Fruit fly (Drosophila melanogaster) whole organism, embryonic: ENCODE measurements around the gene CG11168.

Experiments used
- Aef1 ChIP-seq: fragments of 200-800 bp; sonication (Bioruptor generic); IDR thresholded peaks from 3 replicates; pipeline ENCODE4 v1.3.6; 2022; ENCODE audit warnings: missing biosample characterization, missing genetic modification characterization
- Asciz ChIP-seq: fragments of 200-800 bp; sonication (Bioruptor generic); optimal IDR thresholded peaks from 2 replicates; lab custom pipeline; 2017; ENCODE audit warnings: missing biosample characterization, mild to moderate bottlenecking, missing genetic modification characterization, missing genetic modification reagents
- Awh ChIP-seq: fragments of 200-800 bp; sonication (Bioruptor generic); IDR thresholded peaks from 2 replicates; pipeline ENCODE4, ENCODE4 v1.3.6; 2022; ENCODE audit warnings: missing biosample characterization, missing genetic modification characterization
- Bdp1 ChIP-seq: fragments of 200-800 bp; sonication (Bioruptor generic); optimal IDR thresholded peaks from 3 replicates; lab custom pipeline; 2016; ENCODE audit warnings: missing biosample characterization, missing genetic modification characterization
- CG10147 ChIP-seq: fragments of 200-800 bp; sonication (Bioruptor generic); optimal IDR thresholded peaks from 2 replicates; lab custom pipeline; 2019; ENCODE audit warnings: missing biosample characterization, mild to moderate bottlenecking, missing genetic modification characterization, moderate library complexity
- CG10366 ChIP-seq: fragments of 200-800 bp; sonication (Bioruptor generic); IDR thresholded peaks from 2 replicates; pipeline ENCODE4 v1.3.6; 2022; ENCODE audit warnings: missing biosample characterization, missing genetic modification characterization
- CG13894 ChIP-seq: fragments of 200-800 bp; sonication (Bioruptor generic); optimal IDR thresholded peaks from 3 replicates; lab custom pipeline; 2018; ENCODE audit warnings: missing biosample characterization, mild to moderate bottlenecking, missing genetic modification characterization, moderate library complexity
- CG14050 ChIP-seq: fragments of 200-800 bp; sonication (Bioruptor generic); IDR thresholded peaks from 3 replicates; pipeline ENCODE4 v1.3.6; 2022; ENCODE audit warnings: missing biosample characterization, missing genetic modification characterization
- CG17361 ChIP-seq: fragments of 200-800 bp; sonication (Bioruptor generic); IDR thresholded peaks from 3 replicates; pipeline ENCODE4 v1.3.6; 2022; ENCODE audit warnings: missing biosample characterization, missing genetic modification characterization
- CG34422 ChIP-seq: fragments of 200-800 bp; sonication (Bioruptor generic); IDR thresholded peaks from 3 replicates; pipeline ENCODE4 v1.3.6; 2022; ENCODE audit warnings: missing biosample characterization, missing genetic modification characterization
- CG3847 ChIP-seq: fragments of 200-800 bp; sonication (Bioruptor generic); IDR thresholded peaks from 2 replicates; pipeline ENCODE4 v1.3.6; 2022; ENCODE audit warnings: missing biosample characterization, missing genetic modification characterization
- CG5180 ChIP-seq: fragments of 200-800 bp; sonication (Bioruptor generic); optimal IDR thresholded peaks from 3 replicates; lab custom pipeline; 2017; ENCODE audit warnings: missing biosample characterization, missing genetic modification characterization, mild to moderate bottlenecking, moderate library complexity, missing genetic modification reagents
- CG7786 ChIP-seq: fragments of 200-800 bp; sonication (Bioruptor generic); optimal IDR thresholded peaks from 2 replicates; lab custom pipeline; 2016; ENCODE audit warnings: missing biosample characterization, missing genetic modification characterization
- CHES-1-like ChIP-seq: fragments of 200-800 bp; sonication (Bioruptor generic); optimal IDR thresholded peaks from 2 replicates; lab custom pipeline; 2016; ENCODE audit warnings: missing biosample characterization, missing genetic modification characterization
- D19A ChIP-seq: fragments of 200-800 bp; optimal IDR thresholded peaks from 3 replicates; lab custom pipeline; 2019; ENCODE audit warnings: missing biosample characterization, mild to moderate bottlenecking, missing genetic modification characterization, moderate library complexity
- Dref ChIP-seq: fragments of 200-800 bp; sonication (Bioruptor generic); IDR thresholded peaks from 2 replicates; pipeline ENCODE4 v1.3.6; 2022; ENCODE audit warnings: missing biosample characterization, missing genetic modification characterization
- H2.0 ChIP-seq: fragments of 200-800 bp; sonication (Bioruptor generic); IDR thresholded peaks from 2 replicates; pipeline ENCODE4 v1.3.6; 2022; ENCODE audit warnings: missing biosample characterization, missing genetic modification characterization
- HLHmδ ChIP-seq: fragments of 200-800 bp; sonication (Bioruptor generic); optimal IDR thresholded peaks from 2 replicates; lab custom pipeline; 2018; ENCODE audit warnings: missing biosample characterization, mild to moderate bottlenecking, missing genetic modification characterization, moderate library complexity
- Hey ChIP-seq: fragments of 200-800 bp; sonication (Bioruptor generic); optimal IDR thresholded peaks from 3 replicates; lab custom pipeline; 2018; ENCODE audit warnings: missing biosample characterization, mild to moderate bottlenecking, missing genetic modification characterization
- Lhr ChIP-seq: fragments of 200-800 bp; sonication (Bioruptor generic); optimal IDR thresholded peaks from 3 replicates; lab custom pipeline; 2017; ENCODE audit warnings: mild to moderate bottlenecking, missing biosample characterization, missing genetic modification reagents, missing genetic modification characterization
- Mes4 ChIP-seq: fragments of 200-800 bp; sonication (Bioruptor generic); optimal IDR thresholded peaks from 2 replicates; lab custom pipeline; 2016; ENCODE audit warnings: missing biosample characterization, missing genetic modification characterization
- NfI ChIP-seq: fragments of 200-800 bp; sonication (Bioruptor generic); optimal IDR thresholded peaks from 3 replicates; lab custom pipeline; 2018; ENCODE audit warnings: missing biosample characterization, mild to moderate bottlenecking, missing genetic modification characterization, moderate library complexity
- Oli ChIP-seq: fragments of 200-800 bp; sonication (Bioruptor generic); optimal IDR thresholded peaks from 2 replicates; lab custom pipeline; 2018; ENCODE audit warnings: missing biosample characterization, mild to moderate bottlenecking, missing genetic modification characterization, moderate library complexity
- Poxn ChIP-seq: fragments of 200-800 bp; sonication (Bioruptor generic); IDR thresholded peaks from 2 replicates; pipeline ENCODE4 v1.3.6; 2022; ENCODE audit warnings: missing biosample characterization, missing genetic modification characterization
- Ptx1 ChIP-seq: fragments of 200-800 bp; sonication (Bioruptor generic); IDR thresholded peaks from 2 replicates; pipeline ENCODE4 v1.3.6; 2022; ENCODE audit warnings: missing biosample characterization, missing genetic modification characterization
- Sox102F ChIP-seq: fragments of 200-800 bp; sonication (Bioruptor generic); optimal IDR thresholded peaks from 2 replicates; lab custom pipeline; 2018; ENCODE audit warnings: missing biosample characterization, mild to moderate bottlenecking, missing genetic modification characterization, moderate library complexity
- Spps ChIP-seq: fragments of 200-800 bp; sonication (Bioruptor generic); optimal IDR thresholded peaks from 2 replicates; lab custom pipeline; 2018; ENCODE audit warnings: missing biosample characterization, mild to moderate bottlenecking, missing genetic modification characterization
- Sry-β ChIP-seq: fragments of 200-800 bp; sonication (Bioruptor generic); optimal IDR thresholded peaks from 2 replicates; lab custom pipeline; 2018; ENCODE audit warnings: missing biosample characterization, mild to moderate bottlenecking, missing genetic modification characterization, moderate library complexity
- al ChIP-seq: fragments of 200-800 bp; sonication (Bioruptor generic); IDR thresholded peaks from 2 replicates; pipeline ENCODE4 v1.3.6; 2022; ENCODE audit warnings: missing biosample characterization, missing genetic modification characterization
- chinmo ChIP-seq: fragments of 200-800 bp; sonication (Bioruptor generic); IDR thresholded peaks from 4 replicates; pipeline ENCODE4 v1.3.6; 2022; ENCODE audit warnings: missing biosample characterization, missing genetic modification characterization; ENCODE audit not compliant: partially characterized antibody
- chn ChIP-seq: fragments of 200-800 bp; sonication (Bioruptor generic); optimal IDR thresholded peaks from 2 replicates; lab custom pipeline; 2016; ENCODE audit warnings: missing biosample characterization, missing genetic modification characterization
- crp ChIP-seq, 2 experiments: fragments of 200-800 bp; sonication (Bioruptor generic); optimal IDR thresholded peaks; 2 replicates in 1 of 2; 3 replicates in 1 of 2; lab custom pipeline; 2017; ENCODE audit warnings: missing biosample characterization in 2 of 2, missing genetic modification characterization in 2 of 2, mild to moderate bottlenecking in 1 of 2, moderate library complexity in 1 of 2
- cwo ChIP-seq: fragments of 200-800 bp; sonication (Bioruptor generic); optimal IDR thresholded peaks from 3 replicates; lab custom pipeline; 2017; ENCODE audit warnings: missing biosample characterization, missing genetic modification characterization, mild to moderate bottlenecking, moderate library complexity, missing genetic modification reagents
- danr ChIP-seq: fragments of 200-800 bp; sonication (Bioruptor generic); IDR thresholded peaks from 2 replicates; pipeline ENCODE4 v1.3.6; 2022; ENCODE audit warnings: missing biosample characterization, missing genetic modification characterization
- dmrt11E ChIP-seq: fragments of 200-800 bp; sonication (Bioruptor generic); optimal IDR thresholded peaks from 3 replicates; lab custom pipeline; 2018; ENCODE audit warnings: missing biosample characterization, mild to moderate bottlenecking, missing genetic modification characterization, moderate library complexity
- exex ChIP-seq: fragments of 200-800 bp; sonication (Bioruptor generic); optimal IDR thresholded peaks from 4 replicates; lab custom pipeline; 2018; ENCODE audit warnings: missing biosample characterization, mild to moderate bottlenecking, missing genetic modification characterization, moderate library complexity
- gce ChIP-seq: fragments of 200-800 bp; sonication (Bioruptor generic); IDR thresholded peaks from 3 replicates; pipeline ENCODE4 v1.3.6; 2022; ENCODE audit warnings: missing biosample characterization, missing genetic modification characterization
- gcm ChIP-seq: fragments of 200-800 bp; sonication (Bioruptor generic); optimal IDR thresholded peaks from 2 replicates; lab custom pipeline; 2019; ENCODE audit warnings: missing biosample characterization, mild to moderate bottlenecking, missing genetic modification characterization, moderate library complexity
- lab ChIP-seq: fragments of 200-800 bp; sonication (Bioruptor generic); optimal IDR thresholded peaks from 3 replicates; lab custom pipeline; 2017; ENCODE audit warnings: missing biosample characterization, missing genetic modification characterization, mild to moderate bottlenecking, moderate library complexity, missing genetic modification reagents
- mirr ChIP-seq: fragments of 200-800 bp; sonication (Bioruptor generic); optimal IDR thresholded peaks from 3 replicates; lab custom pipeline; 2018; ENCODE audit warnings: missing biosample characterization, mild to moderate bottlenecking, missing genetic modification characterization
- onecut ChIP-seq: fragments of 200-800 bp; sonication (Bioruptor generic); IDR thresholded peaks from 2 replicates; pipeline ENCODE4 v1.3.6; 2022; ENCODE audit warnings: missing biosample characterization, missing genetic modification characterization
- p53 ChIP-seq: fragments of 200-800 bp; sonication (Bioruptor generic); optimal IDR thresholded peaks from 2 replicates; lab custom pipeline; 2016; ENCODE audit warnings: missing biosample characterization, missing genetic modification characterization
- pan ChIP-seq, 4 experiments: fragments of >200 bp in 3 of 4; fragments of 200-800 bp in 1 of 4; sonication (Bioruptor generic) in 1 of 4; optimal IDR thresholded peaks in 3 of 4; IDR thresholded peaks in 1 of 4; 2 replicates each; pipeline versions ENCODE4 v1.3.6 to Lab custom; 2017 to 2022; ENCODE audit warnings: missing biosample characterization in 2 of 4, missing genetic modification characterization in 2 of 4, mixed read lengths in 1 of 4
- salm ChIP-seq: fragments of 200-800 bp; sonication (Bioruptor generic); optimal IDR thresholded peaks from 2 replicates; lab custom pipeline; 2018; ENCODE audit warnings: missing biosample characterization, mild to moderate bottlenecking, missing genetic modification characterization
- sd ChIP-seq: fragments of 200-800 bp; sonication (Bioruptor generic); optimal IDR thresholded peaks from 3 replicates; lab custom pipeline; 2018; ENCODE audit warnings: missing biosample characterization, mild to moderate bottlenecking, missing genetic modification characterization, moderate library complexity
- sim ChIP-seq: fragments of 200-800 bp; sonication (Bioruptor generic); IDR thresholded peaks from 2 replicates; pipeline ENCODE4 v1.3.6; 2022; ENCODE audit warnings: missing biosample characterization, missing genetic modification characterization
- trh ChIP-seq: fragments of 200-800 bp; sonication (Bioruptor generic); optimal IDR thresholded peaks from 2 replicates; lab custom pipeline; 2016; ENCODE audit warnings: missing biosample characterization, missing genetic modification characterization
- tup ChIP-seq: fragments of 200-800 bp; sonication (Bioruptor generic); optimal IDR thresholded peaks from 2 replicates; lab custom pipeline; 2016; ENCODE audit warnings: missing biosample characterization, mild to moderate bottlenecking, missing genetic modification characterization, moderate library complexity
- zen ChIP-seq: fragments of 200-800 bp; sonication (Bioruptor generic); optimal IDR thresholded peaks from 3 replicates; lab custom pipeline; 2018; ENCODE audit warnings: missing biosample characterization, mild to moderate bottlenecking, missing genetic modification characterization, moderate library complexity
- zfh2 ChIP-seq: fragments of 200-800 bp; sonication (Bioruptor generic); optimal IDR thresholded peaks from 2 replicates; lab custom pipeline; 2016; ENCODE audit warnings: missing biosample characterization, missing genetic modification characterization

The CG11168 gene

dm6 chr3R:24962470-24962869, 44.6 kb downstream of the CG11168 start (continued):
- no peak for TF ChIP-seq Poxn (GFP tag; lab: Robert Waterston, UW)
- no peak for TF ChIP-seq onecut (GFP tag; lab: Robert Waterston, UW)
- peak; percentile 65 for TF ChIP-seq zfh2 (GFP tag; lab: Kevin White, UChicago)
- TF ChIP-seq CG34422 (GFP tag; lab: Robert Waterston, UW), result peak; percentile 66; the same call in 2 of the 3 replicates
- TF ChIP-seq D19A (tag; lab: Kevin White, UChicago), result peak; percentile 28
- no peak for TF ChIP-seq exex
- peak; percentile 49 for TF ChIP-seq NfI (GFP tag; lab: Kevin White, UChicago)
- peak; percentile 27; the same call in 1 of the 2 replicates for TF ChIP-seq danr (GFP tag; lab: Robert Waterston, UW)
- no peak for TF ChIP-seq tup (GFP tag; lab: Kevin White, UChicago)
- TF ChIP-seq Sry-β (GFP tag; lab: Kevin White, UChicago), result no peak
- TF ChIP-seq al (GFP tag; lab: Robert Waterston, UW), result peak; percentile 70
- no peak for TF ChIP-seq Hey
- TF ChIP-seq lab (GFP tag; lab: Kevin White, UChicago), result peak; percentile 72
- TF ChIP-seq p53 (GFP tag; lab: Kevin White, UChicago), result no peak
- TF ChIP-seq CG3847 (GFP tag; lab: Robert Waterston, UW), result peak; percentile 53
- peak; percentile 57; the same call in 2 of the 3 replicates for TF ChIP-seq CG14050
- TF ChIP-seq trh (GFP tag; lab: Kevin White, UChicago), result no peak
- no peak for TF ChIP-seq zen (tag; lab: Kevin White, UChicago)
- peak; percentile 20 for TF ChIP-seq CHES-1-like (GFP tag; lab: Kevin White, UChicago)
- peak; percentile 42; the same call in 2 of the 3 replicates for TF ChIP-seq CG17361
- TF ChIP-seq sim (GFP tag; lab: Robert Waterston, UW), result no peak
- peak; percentile 56 for TF ChIP-seq Asciz (GFP tag; lab: Kevin White, UChicago)
- no peak for TF ChIP-seq CG13894
- peak; percentile 18 for TF ChIP-seq chn (GFP tag; lab: Kevin White, UChicago)
- peak; percentile 11 for TF ChIP-seq CG10147 (GFP tag; lab: Kevin White, UChicago)
- TF ChIP-seq Aef1 (GFP tag; lab: Robert Waterston, UW), result peak; percentile 65
- TF ChIP-seq chinmo, result no peak
- no peak for TF ChIP-seq Dref (GFP tag; lab: Robert Waterston, UW)
- TF ChIP-seq CG5180 (GFP tag; lab: Kevin White, UChicago), result peak; percentile 32
- peak; percentile 81 for TF ChIP-seq Ptx1 (GFP tag; lab: Robert Waterston, UW)
- TF ChIP-seq crp (GFP tag; optimal IDR thresholded peaks at IDR 0.05; lab: Kevin White, UChicago), result peak in 1 of 2 experiments; percentile 8
- peak; percentile 88 for TF ChIP-seq Sox102F (GFP tag; lab: Kevin White, UChicago)
- no peak for TF ChIP-seq dmrt11E (tag; lab: Kevin White, UChicago)
- no peak for TF ChIP-seq pan (optimal IDR thresholded peaks at IDR 0.05; lab: Kevin White, UChicago)
- TF ChIP-seq pan (GFP tag; optimal IDR thresholded peaks at IDR 0.05 in 1 of 2, IDR thresholded peaks at IDR 0.05 in 1 of 2), result peak in 1 of 2 experiments; percentile 78
- peak; percentile 64 for TF ChIP-seq cwo (GFP tag; lab: Kevin White, UChicago)
- peak; percentile 61 for TF ChIP-seq Awh (GFP tag; lab: Robert Waterston, UW)
- TF ChIP-seq Lhr (GFP tag; lab: Kevin White, UChicago), result no peak
- TF ChIP-seq Bdp1 (GFP tag; lab: Kevin White, UChicago), result peak; percentile 11
- peak; percentile 65 for TF ChIP-seq H2.0 (GFP tag; lab: Robert Waterston, UW)
- TF ChIP-seq Spps, result no peak
- TF ChIP-seq Oli (tag; lab: Kevin White, UChicago), result peak; percentile 76
- TF ChIP-seq CG7786 (GFP tag; lab: Kevin White, UChicago), result peak; percentile 43
- TF ChIP-seq salm (tag; lab: Kevin White, UChicago), result peak; percentile 47
- TF ChIP-seq Mes4 (GFP tag; lab: Kevin White, UChicago), result peak; percentile 32
- peak; percentile 78 for TF ChIP-seq CG10366 (GFP tag; lab: Robert Waterston, UW)
- TF ChIP-seq mirr (GFP tag; lab: Kevin White, UChicago), result no peak
- TF ChIP-seq gce (GFP tag; lab: Robert Waterston, UW), result no peak
- TF ChIP-seq HLHmδ (GFP tag; lab: Kevin White, UChicago), result no peak
- peak; percentile 48 for TF ChIP-seq sd
- no peak for TF ChIP-seq gcm
